Fruit fly (Drosophila melanogaster): ENCODE results near the gene sty.

DNA sequence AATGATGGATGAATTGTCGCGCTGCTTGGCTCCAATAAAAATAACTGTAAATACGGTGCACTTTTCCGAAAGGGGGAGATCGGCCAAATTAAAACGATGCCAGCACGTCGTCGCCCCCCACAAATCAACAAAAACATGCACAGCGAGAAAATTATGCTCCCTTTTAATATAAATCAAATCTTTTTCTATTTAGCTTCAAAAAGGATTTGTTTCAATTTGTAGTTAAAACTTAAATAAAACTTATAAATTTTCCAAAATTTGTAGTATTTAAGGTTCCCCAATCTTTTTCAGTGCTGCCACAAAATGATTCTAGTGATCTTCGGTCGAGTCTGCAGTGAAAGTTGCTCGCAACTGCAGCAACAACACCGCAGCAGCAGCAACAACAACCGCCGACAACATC, 28.7 kb downstream of the sty start:
- no peak for TF ChIP-seq EcR (GFP tag; optimal IDR thresholded peaks at IDR 0.05)
- no peak for TF ChIP-seq CG8478 (optimal IDR thresholded peaks at IDR 0.05)
